Worm (Caenorhabditis elegans) whole organism, L3 larva: ENCODE results near the gene F11C7.6.

ENCODE experiments used
- ZK546.5 ChIP-seq: sonication (generic microtip); optimal IDR thresholded peaks from 2 replicates; lab custom pipeline; 2017; ENCODE audit warnings: missing biosample characterization, missing genetic modification characterization
- aly-2 ChIP-seq: fragments of 150-350 bp; optimal IDR thresholded peaks from 2 replicates; lab custom pipeline; 2014; ENCODE audit warnings: missing biosample characterization, missing genetic modification characterization
- ceh-82 ChIP-seq: fragments of 150-350 bp; optimal IDR thresholded peaks from 2 replicates; lab custom pipeline; 2014; ENCODE audit warnings: missing biosample characterization, missing genetic modification characterization
- fos-1 ChIP-seq: fragments of 150-350 bp; optimal IDR thresholded peaks from 2 replicates; lab custom pipeline; 2014; ENCODE audit warnings: missing biosample characterization, missing genetic modification characterization
- nfya-1 ChIP-seq: sonication (generic microtip); optimal IDR thresholded peaks from 2 replicates; lab custom pipeline; 2017; ENCODE audit warnings: missing genetic modification characterization, mild to moderate bottlenecking, missing compliant biosample characterization, antibody characterized with exemption, moderate library complexity; ENCODE audit not compliant: insufficient read depth
- nhr-77 ChIP-seq: fragments of 150-350 bp; optimal IDR thresholded peaks from 2 replicates; lab custom pipeline; 2014; ENCODE audit warnings: missing biosample characterization, missing genetic modification characterization
- tbx-2 ChIP-seq: sonication (generic microtip); optimal IDR thresholded peaks from 2 replicates; lab custom pipeline; 2016; ENCODE audit warnings: mild to moderate bottlenecking, missing genetic modification characterization, missing compliant biosample characterization
- unc-39 ChIP-seq: sonication (generic microtip); optimal IDR thresholded peaks from 4 replicates; lab custom pipeline; 2017; ENCODE audit warnings: missing biosample characterization, missing genetic modification characterization
- zag-1 ChIP-seq: fragments of 150-350 bp; optimal IDR thresholded peaks from 2 replicates; lab custom pipeline; 2014; ENCODE audit warnings: missing biosample characterization, missing genetic modification characterization

DNA sequence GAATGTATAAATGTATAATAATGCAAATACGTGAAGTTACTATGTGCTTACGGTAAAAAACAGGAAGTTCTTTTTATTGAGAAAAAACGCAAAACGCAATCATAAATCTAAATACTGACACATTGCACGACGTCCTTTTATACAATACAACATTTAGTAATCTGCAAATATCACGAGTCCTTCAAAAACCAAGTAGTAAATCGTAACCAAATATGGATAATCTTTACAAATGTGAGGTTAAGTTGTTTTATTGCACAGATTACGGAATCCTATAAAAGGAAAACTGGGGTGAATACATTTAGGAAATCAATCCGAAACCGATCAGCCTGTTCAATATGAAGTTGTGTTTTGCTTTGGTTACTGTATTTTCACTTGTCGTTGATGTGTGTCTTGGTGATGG is 3.1 kb upstream of the F11C7.6 start, which contains the start of gene F11C7.7:
- no peak for TF ChIP-seq ZK546.5 (tag; lab: Kevin White, UChicago)
- TF ChIP-seq fos-1 (tag; lab: Kevin White, UChicago) = no peak
- TF ChIP-seq ceh-82 (tag; lab: Kevin White, UChicago) = no peak
- no peak for TF ChIP-seq nhr-77 (tag; lab: Kevin White, UChicago)
- no peak for TF ChIP-seq aly-2 (tag; lab: Kevin White, UChicago)
- no peak for TF ChIP-seq unc-39 (tag; lab: Kevin White, UChicago)
- TF ChIP-seq zag-1 = no peak
- no peak for TF ChIP-seq tbx-2 (tag; lab: Kevin White, UChicago)
- no peak for TF ChIP-seq nfya-1 (tag; lab: Kevin White, UChicago)
